Worm (Caenorhabditis elegans): Measurements from ENCODE around the gene fbxa-38.

Gene fbxa-38

ce11 chrIII:2224478-2224877 lies at the start of gene fbxa-38:
Gene fbxa-38, plus strand, starts transcription at chrIII:2224672.
- TF ChIP-seq snpc-4 (tag; optimal IDR thresholded peaks at IDR 0.05) (no peak), hlh-1 (tag; optimal IDR thresholded peaks at IDR 0.05) (no peak), ceh-43 (GFP tag; optimal IDR thresholded peaks at IDR 0.05) (no peak), ceh-39 (tag; optimal IDR thresholded peaks at IDR 0.05) (no peak), lin-32 (GFP tag; optimal IDR thresholded peaks at IDR 0.05) (no peak), pha-4 (tag; optimal IDR thresholded peaks at IDR 0.05) (no peak), nhr-12 (tag; optimal IDR thresholded peaks at IDR 0.05) (no peak), flh-1 (GFP tag; optimal IDR thresholded peaks at IDR 0.05) (no peak), ces-1 (GFP tag; optimal IDR thresholded peaks at IDR 0.05) (no peak), cnd-1 (tag; optimal IDR thresholded peaks at IDR 0.05) (no peak), elt-3 (tag; optimal IDR thresholded peaks at IDR 0.05) (no peak)

- TF ChIP-seq elt-1 (tag; optimal IDR thresholded peaks at IDR 0.05; ENCODE audit: borderline replicate concordance, insufficient read depth) (no peak), ceh-83 (GFP tag; optimal IDR thresholded peaks at IDR 0.05) (no peak), sem-2 (GFP tag; optimal IDR thresholded peaks at IDR 0.05) (no peak), ham-2 (GFP tag; optimal IDR thresholded peaks at IDR 0.05) (no peak), nhr-2 (tag; optimal IDR thresholded peaks at IDR 0.05) (no peak), ztf-11 (tag; optimal IDR thresholded peaks at IDR 0.05) (no peak), nhr-28 (tag; optimal IDR thresholded peaks at IDR 0.05) (no peak), tbx-8 (GFP tag; optimal IDR thresholded peaks at IDR 0.05) (no peak), lin-13 (tag; optimal IDR thresholded peaks at IDR 0.05) (no peak), flh-1 (GFP tag; optimal IDR thresholded peaks at IDR 0.05) (no peak), nhr-237 (tag; optimal IDR thresholded peaks at IDR 0.05) (no peak), cnd-1 (tag; optimal IDR thresholded peaks at IDR 0.05) (no peak), mls-2 (tag; optimal IDR thresholded peaks at IDR 0.05) (no peak), ces-1 (GFP tag; optimal IDR thresholded peaks at IDR 0.05) (no peak), nhr-12 (tag; optimal IDR thresholded peaks at IDR 0.05) (no peak), elt-3 (tag; optimal IDR thresholded peaks at IDR 0.05) (no peak)
Measured at ce11 chrIII:2197706-2198105, 26.8 kb upstream of the fbxa-38 start, which contains the start of gene C39B5.6. Gene C39B5.6, plus strand, starts transcription at chrIII:2198006.

DNA sequence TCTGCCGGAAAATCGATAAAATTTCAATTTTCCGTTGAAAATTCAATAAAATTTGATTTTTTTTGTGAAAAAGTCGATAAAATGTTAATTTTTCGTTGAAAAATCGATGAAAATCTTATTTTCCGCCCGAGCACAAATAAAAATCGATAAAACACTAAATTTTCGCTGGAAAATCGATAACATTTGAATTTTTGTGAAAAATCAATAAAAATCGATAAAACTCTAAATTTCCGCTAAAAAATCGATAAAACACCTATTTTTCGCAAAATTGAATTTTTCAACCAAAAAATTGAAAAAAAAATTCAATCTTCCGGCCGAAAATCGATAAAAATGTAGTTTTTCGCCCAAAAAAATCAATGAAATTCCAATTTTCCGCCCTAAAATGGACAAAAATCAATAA lies 19.3 kb upstream of the fbxa-38 start:
- TF ChIP-seq ham-2 (GFP tag; optimal IDR thresholded peaks at IDR 0.05), result no peak
- TF ChIP-seq unc-39 (tag; optimal IDR thresholded peaks at IDR 0.05), result no peak
- no peak for TF ChIP-seq nhr-237 (tag; optimal IDR thresholded peaks at IDR 0.05)
- no peak for TF ChIP-seq sptf-1 (tag; optimal IDR thresholded peaks at IDR 0.05)
- TF ChIP-seq bed-3 (GFP tag; optimal IDR thresholded peaks at IDR 0.05), result no peak

DNA sequence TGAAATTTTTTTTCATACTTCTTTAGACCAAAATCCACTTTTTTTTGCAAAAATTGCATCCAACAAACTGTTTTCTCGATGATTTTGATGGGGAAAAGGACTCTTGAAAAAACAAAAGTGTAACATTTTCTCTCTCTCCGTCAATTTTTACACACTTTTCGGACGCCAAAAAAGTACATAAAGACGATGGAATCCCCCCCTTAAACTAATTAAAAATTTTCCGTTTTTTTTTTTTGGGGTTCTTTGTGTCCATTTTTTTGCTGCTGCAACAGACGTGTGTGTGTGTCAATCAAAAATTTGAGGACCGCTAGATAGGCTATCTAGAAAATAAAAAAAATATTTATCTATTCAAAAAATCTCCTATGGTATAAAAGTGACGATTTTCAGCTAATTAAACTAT lies 16.6 kb upstream of the fbxa-38 start, which contains the start of gene C39B5.5:
Gene C39B5.5, plus strand, starts transcription at position 301 of the 400 bp plus-strand sequence.
- TF ChIP-seq ham-2 (GFP tag; optimal IDR thresholded peaks at IDR 0.05) (no peak), unc-120 (tag; optimal IDR thresholded peaks at IDR 0.05; ENCODE audit: poor library complexity, severe bottlenecking) (no peak), blmp-1 (tag; optimal IDR thresholded peaks at IDR 0.05) (no peak), unc-39 (tag; optimal IDR thresholded peaks at IDR 0.05) (no peak), lsy-2 (tag; optimal IDR thresholded peaks at IDR 0.05) (no peak), flh-1 (GFP tag; optimal IDR thresholded peaks at IDR 0.05) (no peak), lin-13 (tag; optimal IDR thresholded peaks at IDR 0.05) (no peak), ztf-11 (tag; optimal IDR thresholded peaks at IDR 0.05) (no peak), mab-5 (tag; optimal IDR thresholded peaks at IDR 0.05) (no peak)

DNA sequence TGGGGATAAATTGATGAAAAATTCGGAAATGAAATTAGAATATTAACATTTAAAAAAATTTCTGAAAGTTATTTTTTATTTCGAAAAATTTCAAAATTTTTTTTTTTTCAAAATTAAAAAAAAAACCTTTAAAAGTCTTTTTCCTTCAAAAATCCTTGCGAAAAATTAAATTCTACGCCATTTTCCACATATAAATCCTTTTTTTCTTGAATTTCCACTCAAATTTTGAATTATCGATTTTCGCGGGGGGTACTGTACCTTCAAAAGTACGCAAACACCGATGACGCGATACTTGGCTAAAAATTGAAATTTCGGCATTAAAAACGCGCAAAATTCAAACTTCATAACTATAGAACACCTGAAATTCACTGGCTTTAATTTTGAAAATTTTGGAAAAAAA lies 13.9 kb upstream of the fbxa-38 start:
- TF ChIP-seq nhr-237 (tag; optimal IDR thresholded peaks at IDR 0.05) (no peak), cnd-1 (tag; optimal IDR thresholded peaks at IDR 0.05) (no peak), sptf-1 (tag; optimal IDR thresholded peaks at IDR 0.05) (no peak), unc-62 (GFP tag; optimal IDR thresholded peaks at IDR 0.05) (no peak), unc-39 (tag; optimal IDR thresholded peaks at IDR 0.05) (no peak), zip-8 (tag; optimal IDR thresholded peaks at IDR 0.05) (no peak), blmp-1 (tag; optimal IDR thresholded peaks at IDR 0.05) (no peak), pha-4 (tag; optimal IDR thresholded peaks at IDR 0.05) (no peak), sem-2 (GFP tag; optimal IDR thresholded peaks at IDR 0.05) (no peak), lin-13 (tag; optimal IDR thresholded peaks at IDR 0.05) (no peak), tbx-8 (GFP tag; optimal IDR thresholded peaks at IDR 0.05) (no peak), ztf-11 (tag; optimal IDR thresholded peaks at IDR 0.05) (no peak), elt-1 (tag; optimal IDR thresholded peaks at IDR 0.05; ENCODE audit: borderline replicate concordance, insufficient read depth) (no peak), M03D4.4 (tag; optimal IDR thresholded peaks at IDR 0.05) (no peak), ceh-83 (GFP tag; optimal IDR thresholded peaks at IDR 0.05) (no peak)
